Worm (Caenorhabditis elegans) whole organism, early embryonic: Measurements from ENCODE around the gene acy-1.

Experiments used
- aly-1 ChIP-seq: sonication (generic microtip); optimal IDR thresholded peaks from 2 replicates; lab custom pipeline; 2016; ENCODE audit warnings: missing genetic modification characterization, missing compliant biosample characterization
- ama-1 ChIP-seq: fragments of 150-350 bp; optimal IDR thresholded peaks from 2 replicates; lab custom pipeline; 2014
- ceh-13 ChIP-seq: fragments of 200-800 bp; sonication (Bioruptor generic); optimal IDR thresholded peaks from 2 replicates; lab custom pipeline; 2018; ENCODE audit warnings: mild to moderate bottlenecking, missing genetic modification characterization, missing compliant biosample characterization
- ceh-36 ChIP-seq: sonication (generic microtip); optimal IDR thresholded peaks from 2 replicates; lab custom pipeline; 2016; ENCODE audit warnings: missing genetic modification characterization, inconsistent platforms, missing compliant biosample characterization
- ets-7 ChIP-seq: sonication (generic microtip); optimal IDR thresholded peaks from 2 replicates; lab custom pipeline; 2016; ENCODE audit warnings: missing genotype, missing genetic modification characterization, missing compliant biosample characterization
- flt-1 ChIP-seq: fragments of 200-800 bp; sonication (Bioruptor generic); IDR thresholded peaks from 2 replicates; pipeline ENCODE4 v1.3.6; 2022; ENCODE audit warnings: missing genetic modification characterization, missing compliant biosample characterization
- hmg-4 ChIP-seq: fragments of 200-800 bp; sonication (Bioruptor generic); optimal IDR thresholded peaks from 2 replicates; lab custom pipeline; 2018; ENCODE audit warnings: mild to moderate bottlenecking, missing genetic modification characterization, missing compliant biosample characterization
- hnd-1 ChIP-seq: sonication (generic microtip); optimal IDR thresholded peaks from 2 replicates; lab custom pipeline; 2016; ENCODE audit warnings: missing genetic modification characterization, missing compliant biosample characterization
- pes-1 ChIP-seq: fragments of 200-800 bp; sonication (Bioruptor generic); IDR thresholded peaks from 2 replicates; pipeline ENCODE4 v1.3.6; 2022; ENCODE audit warnings: missing genetic modification reagents, missing genetic modification characterization, missing compliant biosample characterization
- tbx-11 ChIP-seq: fragments of 200-800 bp; sonication (Bioruptor generic); IDR thresholded peaks from 2 replicates; pipeline ENCODE4 v1.3.6; 2022; ENCODE audit warnings: missing genetic modification characterization, missing compliant biosample characterization
- tbx-37 ChIP-seq: fragments of 200-800 bp; sonication (Bioruptor generic); conservative IDR thresholded peaks from 2 replicates; pipeline ENCODE4 v1.3.6; 2022; ENCODE audit warnings: missing genetic modification reagents, missing genetic modification characterization, missing compliant biosample characterization
- tra-4 ChIP-seq: sonication (generic microtip); optimal IDR thresholded peaks from 2 replicates; lab custom pipeline; 2017; ENCODE audit warnings: missing genetic modification characterization, missing compliant biosample characterization

acy-1 gene

DNA sequence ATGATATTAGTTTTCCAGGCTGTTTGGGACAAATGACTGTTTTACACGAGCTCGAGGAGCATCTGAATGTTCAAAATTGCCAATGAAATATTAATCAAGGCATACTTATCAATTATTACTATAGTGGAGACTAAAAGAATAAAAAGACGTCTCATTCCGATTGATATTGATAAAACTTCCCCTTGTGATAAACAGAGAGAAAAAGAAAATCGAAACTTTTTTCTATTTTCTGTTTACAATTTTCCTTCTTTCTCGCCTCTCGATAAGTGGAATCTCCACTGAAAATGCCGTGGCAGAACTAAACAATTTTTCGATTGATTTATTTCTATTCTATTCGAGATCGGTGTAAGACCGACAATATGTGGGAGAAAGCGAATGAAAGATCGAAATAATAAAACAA lies 58.0 kb downstream of the acy-1 start, which contains the start of gene B0393.9:
TSS of gene B0393.9 (minus strand) at position 303 of the 400 bp plus-strand sequence.
- TF ChIP-seq tbx-37 (GFP tag; lab: Robert Waterston, UW) (no peak), hmg-4 (GFP tag; lab: Kevin White, UChicago) (no peak), ets-7 (tag; lab: Kevin White, UChicago) (no peak), ceh-36 (no peak), ama-1 (lab: Kevin White, UChicago) (no peak), tra-4 (no peak), ceh-13 (GFP tag; lab: Kevin White, UChicago) (no peak), hnd-1 (no peak), flt-1 (GFP tag; lab: Robert Waterston, UW) (no peak), pes-1 (no peak), aly-1 (tag; lab: Kevin White, UChicago) (no peak), tbx-11 (GFP tag; lab: Robert Waterston, UW) (no peak)
